Fruit fly (Drosophila melanogaster): ENCODE data around the gene Pc.

- no peak for TF ChIP-seq tj (GFP tag; optimal IDR thresholded peaks at IDR 0.05)
- no peak for TF ChIP-seq ovo (GFP tag; optimal IDR thresholded peaks at IDR 0.05)
- TF ChIP-seq Clk (GFP tag; optimal IDR thresholded peaks at IDR 0.05): no peak
- no peak for TF ChIP-seq Hr96 (GFP tag; optimal IDR thresholded peaks at IDR 0.05)
- no peak for TF ChIP-seq CG12768 (GFP tag; optimal IDR thresholded peaks at IDR 0.05)
- TF ChIP-seq kay (GFP tag; ENCODE audit: borderline replicate concordance): no peak
- TF ChIP-seq Crg-1 (GFP tag; optimal IDR thresholded peaks at IDR 0.05): no peak
- no peak for TF ChIP-seq pad (GFP tag; optimal IDR thresholded peaks at IDR 0.05)
- no peak for TF ChIP-seq toe (GFP tag; optimal IDR thresholded peaks at IDR 0.05)
- no peak for TF ChIP-seq CG1620 (GFP tag; optimal IDR thresholded peaks at IDR 0.05)
Measured at dm6 chr3L:21300280-21300679, 17.5 kb downstream of the Pc start, which contains the start of gene Cpr78Cc.
